Worm (Caenorhabditis elegans) whole organism, L1 larva: ENCODE results near the gene Y54F10BM.12.

Experiments used
- ceh-82 ChIP-seq, 3 experiments: fragments of 150-350 bp in 1 of 3; sonication (generic microtip) in 2 of 3; optimal IDR thresholded peaks; 2 replicates each; lab custom pipeline; 2014 to 2017; ENCODE audit warnings: missing biosample characterization in 3 of 3, missing genetic modification characterization in 3 of 3
- dpl-1 ChIP-seq, 3 experiments: fragments of 150-350 bp in 2 of 3; sonication (generic microtip) in 1 of 3; optimal IDR thresholded peaks; 2 replicates each; lab custom pipeline; 2014 to 2017; ENCODE audit warnings: missing biosample characterization in 3 of 3, missing genetic modification characterization in 3 of 3, missing genetic modification reagents in 3 of 3
- fkh-8 ChIP-seq: sonication (generic microtip); optimal IDR thresholded peaks from 2 replicates; lab custom pipeline; 2016; ENCODE audit warnings: mild to moderate bottlenecking, missing genetic modification characterization, missing compliant biosample characterization
- isw-1 ChIP-seq: fragments of 200-800 bp; sonication (Bioruptor generic); IDR thresholded peaks from 2 replicates; pipeline ENCODE4 v1.3.6; 2022; ENCODE audit warnings: missing genetic modification characterization, missing compliant biosample characterization
- jun-1 ChIP-seq: fragments of 150-350 bp; optimal IDR thresholded peaks from 2 replicates; lab custom pipeline; 2014; ENCODE audit warnings: missing biosample characterization, missing genetic modification reagents, missing genetic modification characterization
- nhr-237 ChIP-seq: fragments of 150-350 bp; optimal IDR thresholded peaks from 2 replicates; lab custom pipeline; 2014; ENCODE audit warnings: missing biosample characterization, missing genetic modification characterization
- nhr-28 ChIP-seq: fragments of 150-350 bp; optimal IDR thresholded peaks from 2 replicates; lab custom pipeline; 2014; ENCODE audit warnings: missing biosample characterization, missing genetic modification characterization
- nhr-90 ChIP-seq: sonication (generic microtip); optimal IDR thresholded peaks from 2 replicates; lab custom pipeline; 2016; ENCODE audit warnings: mild to moderate bottlenecking, missing genetic modification characterization, missing compliant biosample characterization; ENCODE audit not compliant: poor library complexity
- pqm-1 ChIP-seq: sonication (generic microtip); optimal IDR thresholded peaks from 3 replicates; lab custom pipeline; 2017; ENCODE audit warnings: missing biosample characterization, missing genetic modification characterization
- rnt-1 ChIP-seq: sonication (generic microtip); optimal IDR thresholded peaks from 2 replicates; lab custom pipeline; 2016; ENCODE audit warnings: mild to moderate bottlenecking, missing genetic modification characterization, moderate library complexity, missing compliant biosample characterization
- zag-1 ChIP-seq: fragments of 150-350 bp; optimal IDR thresholded peaks from 2 replicates; lab custom pipeline; 2014; ENCODE audit warnings: missing biosample characterization, missing genetic modification characterization
- ztf-4 ChIP-seq: fragments of 150-350 bp; optimal IDR thresholded peaks from 2 replicates; lab custom pipeline; 2014; ENCODE audit warnings: missing biosample characterization, missing genetic modification characterization

ce11 chrIII:2279457-2279856 lies 50.0 kb downstream of the Y54F10BM.12 start, which contains the start of gene Y54F10BM.23:
- TF ChIP-seq pqm-1 (tag; lab: Kevin White, UChicago): no peak
- TF ChIP-seq nhr-237 (tag; lab: Kevin White, UChicago): no peak
- no peak for TF ChIP-seq isw-1 (GFP tag; lab: Robert Waterston, UW)
- no peak for TF ChIP-seq jun-1 (tag; lab: Kevin White, UChicago)
- no peak for TF ChIP-seq zag-1
- TF ChIP-seq dpl-1 (GFP tag; optimal IDR thresholded peaks at IDR 0.05; lab: Kevin White, UChicago): no peak
- TF ChIP-seq fkh-8 (tag; lab: Kevin White, UChicago): no peak
- no peak for TF ChIP-seq ztf-4
- no peak for TF ChIP-seq ceh-82 (tag; optimal IDR thresholded peaks at IDR 0.05; lab: Kevin White, UChicago)
- no peak for TF ChIP-seq rnt-1 (tag; lab: Kevin White, UChicago)
- no peak for TF ChIP-seq nhr-28 (tag; lab: Kevin White, UChicago)
- TF ChIP-seq nhr-90 (tag; lab: Kevin White, UChicago): no peak
